Fruit fly (Drosophila melanogaster): ENCODE results near the gene CG11226.

The CG11226 gene

dm6 chr3L:22883649-22884048, 46.8 kb downstream of the CG11226 start:
- TF ChIP-seq insv (optimal IDR thresholded peaks at IDR 0.05): no peak
- TF ChIP-seq Sin3A (optimal IDR thresholded peaks at IDR 0.05): no peak
- no peak for TF ChIP-seq psq (optimal IDR thresholded peaks at IDR 0.05)
- TF ChIP-seq h (optimal IDR thresholded peaks at IDR 0.05): no peak
- TF ChIP-seq Myc (optimal IDR thresholded peaks at IDR 0.05): no peak
- TF ChIP-seq ttk (optimal IDR thresholded peaks at IDR 0.05): no peak

DNA sequence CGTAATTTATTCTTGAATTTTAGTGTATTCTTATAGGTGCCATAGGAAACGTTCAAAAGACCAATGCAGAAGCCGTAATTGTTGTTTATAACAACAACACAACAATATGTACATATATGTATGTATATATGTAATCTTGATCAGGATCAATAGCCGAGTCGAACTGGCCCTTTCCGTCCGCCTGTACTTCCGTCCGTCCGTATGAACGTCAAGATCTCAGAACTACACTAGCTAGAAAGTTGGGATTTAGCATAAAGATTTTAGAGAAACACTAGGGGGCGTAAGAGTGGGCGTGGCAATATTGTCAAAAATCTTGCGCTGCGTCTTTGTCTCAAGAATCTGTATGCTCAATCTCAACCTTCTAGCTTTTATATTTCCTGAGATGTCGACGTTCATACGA, 47.6 kb downstream of the CG11226 start:
- TF ChIP-seq insv (optimal IDR thresholded peaks at IDR 0.05) (no peak), h (optimal IDR thresholded peaks at IDR 0.05) (no peak), Myc (optimal IDR thresholded peaks at IDR 0.05) (no peak), Sin3A (optimal IDR thresholded peaks at IDR 0.05) (no peak), psq (optimal IDR thresholded peaks at IDR 0.05) (no peak)

dm6 chr3L:22885843-22886242, 49.0 kb downstream of the CG11226 start:
- TF ChIP-seq Myc (optimal IDR thresholded peaks at IDR 0.05) (no peak), insv (optimal IDR thresholded peaks at IDR 0.05) (no peak)

dm6 chr3L:22886939-22887338, 50.1 kb downstream of the CG11226 start:
- TF ChIP-seq psq (optimal IDR thresholded peaks at IDR 0.05): no peak
- no peak for TF ChIP-seq Sin3A (optimal IDR thresholded peaks at IDR 0.05)
- no peak for TF ChIP-seq Myc (optimal IDR thresholded peaks at IDR 0.05)
- no peak for TF ChIP-seq ttk (optimal IDR thresholded peaks at IDR 0.05)
- TF ChIP-seq h (optimal IDR thresholded peaks at IDR 0.05): no peak
- no peak for TF ChIP-seq insv (optimal IDR thresholded peaks at IDR 0.05)

DNA sequence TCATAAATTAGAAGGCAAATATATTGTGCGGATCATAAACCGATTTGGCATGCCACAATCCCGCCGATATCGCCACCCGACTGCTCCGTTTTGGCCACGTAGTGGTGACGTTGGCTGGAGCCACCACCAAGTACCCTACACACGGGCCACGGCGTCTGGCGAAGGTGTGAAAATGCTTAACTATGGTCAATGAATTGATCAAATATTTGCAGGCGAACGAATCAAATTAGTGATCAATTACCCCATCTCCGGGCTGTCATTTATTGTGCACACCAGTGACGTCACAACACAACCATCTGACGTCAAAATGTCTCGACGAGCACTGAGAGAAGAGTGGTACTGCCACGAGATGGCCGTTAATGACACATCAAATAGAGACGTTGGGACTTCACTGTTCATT, 50.8 kb downstream of the CG11226 start:
- no peak for TF ChIP-seq psq (optimal IDR thresholded peaks at IDR 0.05)
- no peak for TF ChIP-seq Sin3A (optimal IDR thresholded peaks at IDR 0.05)
- no peak for TF ChIP-seq h (optimal IDR thresholded peaks at IDR 0.05)
- no peak for TF ChIP-seq Myc (optimal IDR thresholded peaks at IDR 0.05)
- TF ChIP-seq insv (optimal IDR thresholded peaks at IDR 0.05): no peak
- TF ChIP-seq ttk (optimal IDR thresholded peaks at IDR 0.05): no peak
